Worm (Caenorhabditis elegans): ENCODE measurements around the gene nhr-99.

nhr-99 gene

ce11 chrV:439183-439749 is 35.3 kb upstream of the nhr-99 start:
- TF ChIP-seq snpc-4 (tag; optimal IDR thresholded peaks at IDR 0.05) (no peak), lin-13 (tag; optimal IDR thresholded peaks at IDR 0.05) (no peak), lin-32 (GFP tag; optimal IDR thresholded peaks at IDR 0.05) (no peak), nhr-237 (tag; optimal IDR thresholded peaks at IDR 0.05) (no peak), nhr-2 (tag; optimal IDR thresholded peaks at IDR 0.05) (no peak), mab-5 (tag; optimal IDR thresholded peaks at IDR 0.05) (no peak), M03D4.4 (tag; optimal IDR thresholded peaks at IDR 0.05) (no peak), mls-2 (tag; optimal IDR thresholded peaks at IDR 0.05) (no peak), tbx-8 (GFP tag; optimal IDR thresholded peaks at IDR 0.05) (no peak), sem-2 (GFP tag; optimal IDR thresholded peaks at IDR 0.05) (no peak), ham-2 (GFP tag; optimal IDR thresholded peaks at IDR 0.05) (no peak), ceh-43 (GFP tag; optimal IDR thresholded peaks at IDR 0.05) (no peak), nhr-12 (tag; optimal IDR thresholded peaks at IDR 0.05) (no peak), flh-1 (GFP tag; optimal IDR thresholded peaks at IDR 0.05) (no peak), blmp-1 (tag; optimal IDR thresholded peaks at IDR 0.05) (no peak), elt-1 (tag; optimal IDR thresholded peaks at IDR 0.05; ENCODE audit: borderline replicate concordance, insufficient read depth) (no peak), nhr-28 (tag; optimal IDR thresholded peaks at IDR 0.05) (no peak)

- TF ChIP-seq ztf-11 (tag; optimal IDR thresholded peaks at IDR 0.05): no peak
- TF ChIP-seq elt-1 (tag; optimal IDR thresholded peaks at IDR 0.05; ENCODE audit: borderline replicate concordance, insufficient read depth): no peak
- no peak for TF ChIP-seq ceh-39 (tag; optimal IDR thresholded peaks at IDR 0.05)
- TF ChIP-seq nhr-237 (tag; optimal IDR thresholded peaks at IDR 0.05): no peak
- no peak for TF ChIP-seq nhr-12 (tag; optimal IDR thresholded peaks at IDR 0.05)
- TF ChIP-seq nhr-76 (tag; optimal IDR thresholded peaks at IDR 0.05): no peak
- no peak for TF ChIP-seq zip-8 (tag; optimal IDR thresholded peaks at IDR 0.05)
- no peak for TF ChIP-seq hlh-1 (tag; optimal IDR thresholded peaks at IDR 0.05)
- no peak for TF ChIP-seq mls-2 (tag; optimal IDR thresholded peaks at IDR 0.05)
- TF ChIP-seq flh-1 (GFP tag; optimal IDR thresholded peaks at IDR 0.05): no peak
- TF ChIP-seq unc-39 (tag; optimal IDR thresholded peaks at IDR 0.05): no peak
- no peak for TF ChIP-seq sem-2 (GFP tag; optimal IDR thresholded peaks at IDR 0.05)
- TF ChIP-seq M03D4.4 (tag; optimal IDR thresholded peaks at IDR 0.05): no peak
- no peak for TF ChIP-seq cnd-1 (tag; optimal IDR thresholded peaks at IDR 0.05)
- TF ChIP-seq nhr-28 (tag; optimal IDR thresholded peaks at IDR 0.05): no peak
- TF ChIP-seq sptf-1 (tag; optimal IDR thresholded peaks at IDR 0.05): no peak
- no peak for TF ChIP-seq elt-3 (tag; optimal IDR thresholded peaks at IDR 0.05)
Measured at ce11 chrV:440923-441322, 33.7 kb upstream of the nhr-99 start, which contains the start of gene B0554.7. Gene B0554.7 (minus strand): TSS chrV:441023.

- TF ChIP-seq ham-2 (GFP tag; optimal IDR thresholded peaks at IDR 0.05) (no peak), tbx-8 (GFP tag; optimal IDR thresholded peaks at IDR 0.05) (no peak), sem-2 (GFP tag; optimal IDR thresholded peaks at IDR 0.05) (no peak), ces-1 (GFP tag; optimal IDR thresholded peaks at IDR 0.05) (no peak), unc-62 (GFP tag; optimal IDR thresholded peaks at IDR 0.05) (no peak), lin-13 (tag; optimal IDR thresholded peaks at IDR 0.05) (no peak), nhr-237 (tag; optimal IDR thresholded peaks at IDR 0.05) (no peak), lin-32 (GFP tag; optimal IDR thresholded peaks at IDR 0.05) (no peak), elt-3 (tag; optimal IDR thresholded peaks at IDR 0.05) (no peak), drap-1 (GFP tag; optimal IDR thresholded peaks at IDR 0.05) (no peak), bed-3 (GFP tag; optimal IDR thresholded peaks at IDR 0.05) (no peak), flh-1 (GFP tag; optimal IDR thresholded peaks at IDR 0.05) (no peak), unc-39 (tag; optimal IDR thresholded peaks at IDR 0.05) (no peak), mab-5 (tag; optimal IDR thresholded peaks at IDR 0.05) (no peak), snpc-4 (tag; optimal IDR thresholded peaks at IDR 0.05) (no peak)
Measured at ce11 chrV:443193-443592, 31.4 kb upstream of the nhr-99 start, which contains the start of gene srh-33. Gene srh-33 (minus strand): TSS chrV:443293.

- no peak for TF ChIP-seq M03D4.4 (tag; optimal IDR thresholded peaks at IDR 0.05)
- TF ChIP-seq pha-4 (tag; optimal IDR thresholded peaks at IDR 0.05): no peak
- TF ChIP-seq lin-32 (GFP tag; optimal IDR thresholded peaks at IDR 0.05): no peak
- no peak for TF ChIP-seq nhr-2 (tag; optimal IDR thresholded peaks at IDR 0.05)
- no peak for TF ChIP-seq nhr-237 (tag; optimal IDR thresholded peaks at IDR 0.05)
- no peak for TF ChIP-seq ztf-11 (tag; optimal IDR thresholded peaks at IDR 0.05)
Measured at ce11 chrV:446574-446973, 28.0 kb upstream of the nhr-99 start, which contains the start of gene srh-34. Gene srh-34 (minus strand): TSS chrV:446674.

ce11 chrV:446988-447387 is 27.6 kb upstream of the nhr-99 start:
- TF ChIP-seq ham-2 (GFP tag; optimal IDR thresholded peaks at IDR 0.05): no peak
- no peak for TF ChIP-seq tbx-8 (GFP tag; optimal IDR thresholded peaks at IDR 0.05)
- TF ChIP-seq ceh-39 (tag; optimal IDR thresholded peaks at IDR 0.05): no peak
- TF ChIP-seq sptf-1 (tag; optimal IDR thresholded peaks at IDR 0.05): no peak
- no peak for TF ChIP-seq cnd-1 (tag; optimal IDR thresholded peaks at IDR 0.05)
- no peak for TF ChIP-seq M03D4.4 (tag; optimal IDR thresholded peaks at IDR 0.05)
- no peak for TF ChIP-seq nhr-28 (tag; optimal IDR thresholded peaks at IDR 0.05)
- TF ChIP-seq lin-32 (GFP tag; optimal IDR thresholded peaks at IDR 0.05): no peak
- no peak for TF ChIP-seq mep-1 (tag; optimal IDR thresholded peaks at IDR 0.05)
- no peak for TF ChIP-seq elt-1 (tag; optimal IDR thresholded peaks at IDR 0.05; ENCODE audit: borderline replicate concordance, insufficient read depth)
- no peak for TF ChIP-seq unc-39 (tag; optimal IDR thresholded peaks at IDR 0.05)
- no peak for TF ChIP-seq unc-120 (tag; optimal IDR thresholded peaks at IDR 0.05; ENCODE audit: poor library complexity, severe bottlenecking)
- TF ChIP-seq snpc-4 (tag; optimal IDR thresholded peaks at IDR 0.05): no peak
- TF ChIP-seq unc-62 (GFP tag; optimal IDR thresholded peaks at IDR 0.05): no peak
- TF ChIP-seq blmp-1 (tag; optimal IDR thresholded peaks at IDR 0.05): no peak
- TF ChIP-seq hlh-1 (tag; optimal IDR thresholded peaks at IDR 0.05): no peak
- no peak for TF ChIP-seq ceh-83 (GFP tag; optimal IDR thresholded peaks at IDR 0.05)
- TF ChIP-seq zip-8 (tag; optimal IDR thresholded peaks at IDR 0.05): no peak

Measured in whole organism, mixed stage, embryonic.